Fruit fly (Drosophila melanogaster): ENCODE results near the gene Atg18a.
A peak's percentile ranks its signal among the peaks of the same experiment; 100 is the strongest.

Atg18a gene

dm6 chr3L:8197779-8198279 is 11.2 kb downstream of the Atg18a start, which contains the start of the genes UbcE2M and Dhps (continued):
- TF ChIP-seq CG16779 (GFP tag; IDR thresholded peaks at IDR 0.05) (no peak), dati (GFP tag; IDR thresholded peaks at IDR 0.05) (no peak), CG7271 (tag; optimal IDR thresholded peaks at IDR 0.05) (peak; percentile 39), yki (optimal IDR thresholded peaks at IDR 0.05) (no peak), ci (GFP tag; IDR thresholded peaks at IDR 0.05) (no peak), CG4282 (GFP tag; optimal IDR thresholded peaks at IDR 0.05) (no peak), CG8281 (tag; optimal IDR thresholded peaks at IDR 0.05) (peak; percentile 23), CTCF (GFP tag; optimal IDR thresholded peaks at IDR 0.05) (no peak), CG5245 (GFP tag; optimal IDR thresholded peaks at IDR 0.05) (no peak), Hr78 (GFP tag; optimal IDR thresholded peaks at IDR 0.05) (no peak), dmrt11E (tag; optimal IDR thresholded peaks at IDR 0.05) (peak; percentile 76), fu2 (GFP tag; optimal IDR thresholded peaks at IDR 0.05) (peak; percentile 64), Myb (GFP tag; optimal IDR thresholded peaks at IDR 0.05) (peak; percentile 66), tll (GFP tag; optimal IDR thresholded peaks at IDR 0.05) (no peak), CG4730 (GFP tag; IDR thresholded peaks at IDR 0.05) (peak; percentile 27; the same call in 1 of the 2 replicates), al (GFP tag; IDR thresholded peaks at IDR 0.05) (peak; percentile 71), nom (GFP tag; optimal IDR thresholded peaks at IDR 0.05) (peak; percentile 27), slbo (GFP tag; IDR thresholded peaks at IDR 0.05) (peak; percentile 87), CG30403 (GFP tag; optimal IDR thresholded peaks at IDR 0.05) (peak; percentile 81), CG2678 (tag; optimal IDR thresholded peaks at IDR 0.05) (no peak), maf-S (GFP tag; optimal IDR thresholded peaks at IDR 0.05) (peak; percentile 45), CG3726 (GFP tag; IDR thresholded peaks at IDR 0.05) (peak; percentile 46; the same call in 1 of the 3 replicates), Mes4 (GFP tag; optimal IDR thresholded peaks at IDR 0.05) (no peak), CG2116 (GFP tag; optimal IDR thresholded peaks at IDR 0.05) (peak; percentile 83), pan (optimal IDR thresholded peaks at IDR 0.05) (no peak), pan (GFP tag; optimal IDR thresholded peaks at IDR 0.05 in 1 of 2, IDR thresholded peaks at IDR 0.05 in 1 of 2) (peak in 1 of 2 experiments; percentile 57), amos (GFP tag; IDR thresholded peaks at IDR 0.05; ENCODE audit: partially characterized antibody) (peak; percentile 84), aop (GFP tag; IDR thresholded peaks at IDR 0.05) (no peak), CG3838 (GFP tag; optimal IDR thresholded peaks at IDR 0.05) (no peak), Sry-β (GFP tag; optimal IDR thresholded peaks at IDR 0.05) (peak; percentile 95), CG7928 (GFP tag; optimal IDR thresholded peaks at IDR 0.05) (peak; percentile 91), Abd-B (GFP tag; optimal IDR thresholded peaks at IDR 0.05) (peak; percentile 87), cg (GFP tag; optimal IDR thresholded peaks at IDR 0.05) (no peak), NK7.1 (GFP tag; optimal IDR thresholded peaks at IDR 0.05) (no peak), ranshi (GFP tag; IDR thresholded peaks at IDR 0.05) (peak; percentile 56; the same call in 1 of the 2 replicates), Lim3 (GFP tag; IDR thresholded peaks at IDR 0.05) (no peak), Hsf (GFP tag; optimal IDR thresholded peaks at IDR 0.05) (peak; percentile 49), CG12155 (GFP tag; optimal IDR thresholded peaks at IDR 0.05) (peak; percentile 70), cad (GFP tag; optimal IDR thresholded peaks at IDR 0.05) (no peak), CG4820 (GFP tag; optimal IDR thresholded peaks at IDR 0.05) (peak; percentile 67), dm (GFP tag; optimal IDR thresholded peaks at IDR 0.05) (peak; percentile 52), CG11247 (GFP tag; IDR thresholded peaks at IDR 0.05) (peak; percentile 50; the same call in 1 of the 2 replicates), nerfin-2 (GFP tag; IDR thresholded peaks at IDR 0.05; ENCODE audit: partially characterized antibody) (peak; percentile 53), org-1 (GFP tag; optimal IDR thresholded peaks at IDR 0.05) (no peak), Hmr (GFP tag; optimal IDR thresholded peaks at IDR 0.05) (no peak), CG13775 (GFP tag; optimal IDR thresholded peaks at IDR 0.05) (peak; percentile 85), CG1832 (GFP tag; optimal IDR thresholded peaks at IDR 0.05) (no peak), CG12236 (GFP tag; optimal IDR thresholded peaks at IDR 0.05) (no peak), CG31388 (GFP tag; optimal IDR thresholded peaks at IDR 0.05) (no peak), Scr (GFP tag; IDR thresholded peaks at IDR 0.05; ENCODE audit: partially characterized antibody) (peak; percentile 80), Antp (GFP tag; optimal IDR thresholded peaks at IDR 0.05) (peak; percentile 53), ase (GFP tag; IDR thresholded peaks at IDR 0.05) (peak; percentile 38; the same call in 1 of the 3 replicates)

All from whole organism, embryonic.